Worm (Caenorhabditis elegans) whole organism, mixed stage, embryonic: ENCODE data around the gene irld-12.

Source experiments
- blmp-1 ChIP-seq: fragments of 150-350 bp; optimal IDR thresholded peaks from 2 replicates; lab custom pipeline; 2014; ENCODE audit warnings: missing biosample characterization, missing genetic modification characterization
- ces-1 ChIP-seq: fragments of 150-350 bp; optimal IDR thresholded peaks from 2 replicates; lab custom pipeline; 2014; ENCODE audit warnings: missing biosample characterization, missing genetic modification reagents, missing genetic modification characterization
- elt-1 ChIP-seq: sonication (generic microtip); optimal IDR thresholded peaks from 2 replicates; lab custom pipeline; 2017; ENCODE audit warnings: missing genetic modification characterization, mild to moderate bottlenecking, missing compliant biosample characterization, antibody characterized with exemption, moderate library complexity, borderline replicate concordance; ENCODE audit not compliant: insufficient read depth
- lin-13 ChIP-seq: fragments of 150-350 bp; optimal IDR thresholded peaks from 2 replicates; lab custom pipeline; 2014; ENCODE audit warnings: missing biosample characterization, missing genetic modification characterization
- snpc-4 ChIP-seq: fragments of 150-350 bp; optimal IDR thresholded peaks from 2 replicates; lab custom pipeline; 2014; ENCODE audit warnings: missing biosample characterization, missing genetic modification characterization
- unc-62 ChIP-seq: fragments of 150-350 bp; optimal IDR thresholded peaks from 2 replicates; lab custom pipeline; 2014; ENCODE audit warnings: missing biosample characterization, missing genetic modification reagents, missing genetic modification characterization

DNA sequence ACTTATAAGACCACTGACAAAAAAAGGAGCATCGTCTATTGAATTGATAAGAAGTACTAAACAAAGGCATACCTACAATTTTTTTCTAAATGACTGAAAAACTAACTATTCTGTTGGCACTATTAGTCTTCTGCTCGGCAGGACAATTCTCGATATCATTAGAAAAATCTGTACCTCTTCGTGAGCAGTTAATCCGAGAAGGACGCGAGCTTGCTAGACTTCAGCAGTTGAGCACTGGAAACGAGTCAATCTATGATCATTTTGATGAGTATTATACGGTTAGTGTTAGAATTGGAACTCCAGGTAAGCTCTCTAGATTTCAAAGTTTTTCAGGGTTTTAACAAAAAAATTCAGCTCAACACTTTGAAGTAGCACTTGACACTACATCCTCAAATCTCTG, 7.0 kb upstream of the irld-12 start, which contains the start of gene asp-7:
- TF ChIP-seq ces-1 (GFP tag; lab: Kevin White, UChicago) (no peak), blmp-1 (tag; lab: Kevin White, UChicago) (no peak), unc-62 (GFP tag; lab: Kevin White, UChicago) (no peak), snpc-4 (tag; lab: Kevin White, UChicago) (no peak), elt-1 (tag; lab: Kevin White, UChicago) (no peak), lin-13 (tag; lab: Kevin White, UChicago) (no peak)
